Fruit fly (Drosophila melanogaster): ENCODE data around the gene Mical.

The Mical gene

dm6 chr3R:10080699-10081098, 38.0 kb upstream of the Mical start:
- TF ChIP-seq usp (GFP tag; optimal IDR thresholded peaks at IDR 0.05) (no peak), Dll (optimal IDR thresholded peaks at IDR 0.05) (no peak), pan (optimal IDR thresholded peaks at IDR 0.05) (no peak), EcR (GFP tag; optimal IDR thresholded peaks at IDR 0.05) (no peak), psq (optimal IDR thresholded peaks at IDR 0.05) (no peak), CG8478 (optimal IDR thresholded peaks at IDR 0.05) (no peak)

- TF ChIP-seq usp (GFP tag; optimal IDR thresholded peaks at IDR 0.05) (no peak), CG8478 (optimal IDR thresholded peaks at IDR 0.05) (peak; percentile 19)
Measured at dm6 chr3R:10079267-10079987, 36.7 kb upstream of the Mical start.

- TF ChIP-seq Dll (optimal IDR thresholded peaks at IDR 0.05), result no peak
- no peak for TF ChIP-seq usp (GFP tag; optimal IDR thresholded peaks at IDR 0.05)
- TF ChIP-seq CG8478 (optimal IDR thresholded peaks at IDR 0.05), result no peak
- TF ChIP-seq EcR (GFP tag; optimal IDR thresholded peaks at IDR 0.05), result no peak
- no peak for TF ChIP-seq pan (optimal IDR thresholded peaks at IDR 0.05)
- no peak for TF ChIP-seq psq (optimal IDR thresholded peaks at IDR 0.05)
Measured at dm6 chr3R:10078468-10079143, 35.9 kb upstream of the Mical start.

- TF ChIP-seq CG8478 (optimal IDR thresholded peaks at IDR 0.05) (no peak), psq (optimal IDR thresholded peaks at IDR 0.05) (no peak), EcR (GFP tag; optimal IDR thresholded peaks at IDR 0.05) (no peak), pan (optimal IDR thresholded peaks at IDR 0.05) (no peak), Dll (optimal IDR thresholded peaks at IDR 0.05) (no peak), usp (GFP tag; optimal IDR thresholded peaks at IDR 0.05) (no peak)
Measured at dm6 chr3R:10076665-10077064, 34.0 kb upstream of the Mical start.

dm6 chr3R:10075323-10075788, 32.7 kb upstream of the Mical start, which contains the start of gene Alp13:
Alp13 (minus strand) TSS chr3R:10075373.
- TF ChIP-seq pan (optimal IDR thresholded peaks at IDR 0.05) (no peak), CG8478 (optimal IDR thresholded peaks at IDR 0.05) (no peak), psq (optimal IDR thresholded peaks at IDR 0.05) (no peak), usp (GFP tag; optimal IDR thresholded peaks at IDR 0.05) (no peak), Dll (optimal IDR thresholded peaks at IDR 0.05) (no peak), EcR (GFP tag; optimal IDR thresholded peaks at IDR 0.05) (no peak)

- TF ChIP-seq Dll (optimal IDR thresholded peaks at IDR 0.05) (no peak), psq (optimal IDR thresholded peaks at IDR 0.05) (no peak), CG8478 (optimal IDR thresholded peaks at IDR 0.05) (no peak), usp (GFP tag; optimal IDR thresholded peaks at IDR 0.05) (no peak), EcR (GFP tag; optimal IDR thresholded peaks at IDR 0.05) (no peak), pan (optimal IDR thresholded peaks at IDR 0.05) (no peak)
Measured at dm6 chr3R:10070817-10071216, 28.1 kb upstream of the Mical start, which contains the start of gene nerfin-2. nerfin-2 (plus strand) TSS chr3R:10071117.

- TF ChIP-seq psq (optimal IDR thresholded peaks at IDR 0.05) (no peak), CG8478 (optimal IDR thresholded peaks at IDR 0.05) (no peak), EcR (GFP tag; optimal IDR thresholded peaks at IDR 0.05) (no peak), pan (optimal IDR thresholded peaks at IDR 0.05) (no peak), usp (GFP tag; optimal IDR thresholded peaks at IDR 0.05) (no peak), Dll (optimal IDR thresholded peaks at IDR 0.05) (no peak)
Measured at dm6 chr3R:10070195-10070594, 27.5 kb upstream of the Mical start.

dm6 chr3R:10068780-10069179, 26.1 kb upstream of the Mical start:
- TF ChIP-seq pan (optimal IDR thresholded peaks at IDR 0.05) (no peak), CG8478 (optimal IDR thresholded peaks at IDR 0.05) (no peak), EcR (GFP tag; optimal IDR thresholded peaks at IDR 0.05) (no peak), psq (optimal IDR thresholded peaks at IDR 0.05) (no peak), usp (GFP tag; optimal IDR thresholded peaks at IDR 0.05) (no peak), Dll (optimal IDR thresholded peaks at IDR 0.05) (no peak)

- TF ChIP-seq pan (optimal IDR thresholded peaks at IDR 0.05) (no peak), Dll (optimal IDR thresholded peaks at IDR 0.05) (no peak)
Measured at dm6 chr3R:10067605-10068004, 24.9 kb upstream of the Mical start, which contains the start of gene CG33784. CG33784 (plus strand) TSS chr3R:10067905.

- TF ChIP-seq psq (optimal IDR thresholded peaks at IDR 0.05), result no peak
- TF ChIP-seq EcR (GFP tag; optimal IDR thresholded peaks at IDR 0.05), result no peak
- TF ChIP-seq usp (GFP tag; optimal IDR thresholded peaks at IDR 0.05), result no peak
- no peak for TF ChIP-seq pan (optimal IDR thresholded peaks at IDR 0.05)
- no peak for TF ChIP-seq Dll (optimal IDR thresholded peaks at IDR 0.05)
- no peak for TF ChIP-seq CG8478 (optimal IDR thresholded peaks at IDR 0.05)
Measured at dm6 chr3R:10066470-10066869, 23.8 kb upstream of the Mical start, which contains the start of gene CG33783. CG33783 (plus strand) TSS chr3R:10066770.

dm6 chr3R:10063707-10064106, 21.0 kb upstream of the Mical start, which contains the start of gene CG33631:
CG33631 (plus strand) TSS chr3R:10064007.
- TF ChIP-seq psq (optimal IDR thresholded peaks at IDR 0.05) (no peak), usp (GFP tag; optimal IDR thresholded peaks at IDR 0.05) (no peak), EcR (GFP tag; optimal IDR thresholded peaks at IDR 0.05) (no peak), CG8478 (optimal IDR thresholded peaks at IDR 0.05) (no peak)

dm6 chr3R:10062324-10062723, 19.6 kb upstream of the Mical start, which contains the start of gene CG33630:
CG33630 (plus strand) TSS chr3R:10062624.
- TF ChIP-seq psq (optimal IDR thresholded peaks at IDR 0.05) (no peak), pan (optimal IDR thresholded peaks at IDR 0.05) (no peak), Dll (optimal IDR thresholded peaks at IDR 0.05) (no peak), CG8478 (optimal IDR thresholded peaks at IDR 0.05) (no peak), EcR (GFP tag; optimal IDR thresholded peaks at IDR 0.05) (no peak)

Measured in whole organism.